Worm (Caenorhabditis elegans): Measurements from ENCODE around the gene ufd-3.

- no peak for TF ChIP-seq B0310.2 (tag; optimal IDR thresholded peaks at IDR 0.05)
- no peak for TF ChIP-seq ama-1 (optimal IDR thresholded peaks at IDR 0.05)
- TF ChIP-seq tbx-37 (GFP tag; conservative IDR thresholded peaks at IDR 0.05) = no peak
- no peak for TF ChIP-seq hnd-1 (tag; optimal IDR thresholded peaks at IDR 0.05)
- no peak for TF ChIP-seq pes-1 (GFP tag; IDR thresholded peaks at IDR 0.05)
- no peak for TF ChIP-seq tbx-11 (GFP tag; IDR thresholded peaks at IDR 0.05)
- no peak for TF ChIP-seq sea-1 (GFP tag; conservative IDR thresholded peaks at IDR 0.05)
- no peak for TF ChIP-seq ceh-36 (tag; optimal IDR thresholded peaks at IDR 0.05)
- TF ChIP-seq F13C5.2 (tag; optimal IDR thresholded peaks at IDR 0.05) = no peak
- TF ChIP-seq aly-1 (tag; optimal IDR thresholded peaks at IDR 0.05) = no peak
- TF ChIP-seq hmbx-1 (tag; optimal IDR thresholded peaks at IDR 0.05) = no peak
- TF ChIP-seq flt-1 (GFP tag; IDR thresholded peaks at IDR 0.05) = no peak
- no peak for TF ChIP-seq tra-4 (tag; optimal IDR thresholded peaks at IDR 0.05)
Observed at ce11 chrII:9894435-9894834, 46.1 kb upstream of the ufd-3 start, which contains the start of gene F26C11.1.

Measured in whole organism, early embryonic.